Fruit fly (Drosophila melanogaster) whole organism, embryonic: ENCODE results near the gene CG9682.
A peak's percentile ranks its signal among the peaks of the same experiment; 100 is the strongest.

Experiments
- Atf6 ChIP-seq: fragments of 200-800 bp; sonication (Bioruptor generic); IDR thresholded peaks from 2 replicates; pipeline ENCODE4 v1.3.6; 2022; ENCODE audit warnings: missing biosample characterization, missing genetic modification characterization
- Awh ChIP-seq: fragments of 200-800 bp; sonication (Bioruptor generic); IDR thresholded peaks from 2 replicates; pipeline ENCODE4, ENCODE4 v1.3.6; 2022; ENCODE audit warnings: missing biosample characterization, missing genetic modification characterization
- B-H1 ChIP-seq: fragments of 200-800 bp; sonication (Bioruptor generic); IDR thresholded peaks from 3 replicates; pipeline ENCODE4 v1.3.6; 2022; ENCODE audit warnings: missing biosample characterization, missing genetic modification characterization
- CG10431 ChIP-seq: fragments of 200-800 bp; sonication (Bioruptor generic); optimal IDR thresholded peaks from 3 replicates; lab custom pipeline; 2018; ENCODE audit warnings: missing biosample characterization, mild to moderate bottlenecking, missing genetic modification characterization
- CG10543 ChIP-seq: fragments of 200-800 bp; sonication (Bioruptor generic); optimal IDR thresholded peaks from 3 replicates; lab custom pipeline; 2017; ENCODE audit warnings: missing biosample characterization, mild to moderate bottlenecking, missing genetic modification characterization, moderate library complexity
- CG10979 ChIP-seq: fragments of 200-800 bp; sonication (Bioruptor generic); optimal IDR thresholded peaks from 2 replicates; lab custom pipeline; 2018; ENCODE audit warnings: missing biosample characterization, mild to moderate bottlenecking, missing genetic modification characterization, moderate library complexity
- CG12071 ChIP-seq: fragments of 200-800 bp; sonication (Bioruptor generic); optimal IDR thresholded peaks from 3 replicates; lab custom pipeline; 2018; ENCODE audit warnings: missing biosample characterization, mild to moderate bottlenecking, missing genetic modification characterization
- CG12104 ChIP-seq: fragments of 200-800 bp; sonication (Bioruptor generic); optimal IDR thresholded peaks from 3 replicates; lab custom pipeline; 2016; ENCODE audit warnings: missing biosample characterization, missing genetic modification characterization
- CG13424 ChIP-seq: fragments of 200-800 bp; sonication (Bioruptor generic); optimal IDR thresholded peaks from 2 replicates; lab custom pipeline; 2019; ENCODE audit warnings: missing biosample characterization, mild to moderate bottlenecking, missing genetic modification characterization, moderate library complexity
- CG13775 ChIP-seq: fragments of 200-800 bp; sonication (Bioruptor generic); optimal IDR thresholded peaks from 3 replicates; lab custom pipeline; 2017; ENCODE audit warnings: missing biosample characterization, mild to moderate bottlenecking, missing genetic modification characterization
- CG14050 ChIP-seq: fragments of 200-800 bp; sonication (Bioruptor generic); IDR thresholded peaks from 3 replicates; pipeline ENCODE4 v1.3.6; 2022; ENCODE audit warnings: missing biosample characterization, missing genetic modification characterization
- CG15269 ChIP-seq: fragments of 200-800 bp; sonication (Bioruptor generic); optimal IDR thresholded peaks from 2 replicates; lab custom pipeline; 2018; ENCODE audit warnings: missing biosample characterization, mild to moderate bottlenecking, missing genetic modification characterization, moderate library complexity
- CG15479 ChIP-seq: fragments of 200-800 bp; sonication (Bioruptor generic); optimal IDR thresholded peaks from 3 replicates; lab custom pipeline; 2019; ENCODE audit warnings: missing biosample characterization, mild to moderate bottlenecking, missing genetic modification characterization, moderate library complexity
- CG15601 ChIP-seq: fragments of 200-800 bp; sonication (Bioruptor generic); optimal IDR thresholded peaks from 3 replicates; lab custom pipeline; 2019; ENCODE audit warnings: missing biosample characterization, mild to moderate bottlenecking, missing genetic modification characterization, moderate library complexity
- CG18011 ChIP-seq: fragments of 200-800 bp; sonication (Bioruptor generic); optimal IDR thresholded peaks from 2 replicates; lab custom pipeline; 2017; ENCODE audit warnings: missing biosample characterization, missing genetic modification characterization, mild to moderate bottlenecking, moderate library complexity, missing genotype
- CG2889 ChIP-seq: fragments of 200-800 bp; sonication (Bioruptor generic); IDR thresholded peaks from 3 replicates; pipeline ENCODE4 v1.3.6; 2022; ENCODE audit warnings: missing biosample characterization, missing genetic modification characterization
- CG6654 ChIP-seq: fragments of 200-800 bp; sonication (Bioruptor generic); optimal IDR thresholded peaks from 2 replicates; lab custom pipeline; 2017; ENCODE audit warnings: missing biosample characterization, mild to moderate bottlenecking, missing genetic modification characterization
- CG6765 ChIP-seq: fragments of 200-800 bp; sonication (Bioruptor generic); optimal IDR thresholded peaks from 3 replicates; lab custom pipeline; 2017; ENCODE audit warnings: missing biosample characterization, mild to moderate bottlenecking, missing genetic modification characterization
- CG8290 ChIP-seq, 3 experiments: fragments of 200-800 bp; sonication (Bioruptor generic); optimal IDR thresholded peaks; 2 replicates each; lab custom pipeline; 2016 to 2019; ENCODE audit warnings: missing biosample characterization in 3 of 3, missing genetic modification characterization in 3 of 3, mild to moderate bottlenecking in 2 of 3, moderate library complexity in 1 of 3
- CG8478 ChIP-seq: fragments of >200 bp; optimal IDR thresholded peaks from 2 replicates; lab custom pipeline; 2018
- CG8944 ChIP-seq: fragments of 200-800 bp; sonication (Bioruptor generic); optimal IDR thresholded peaks from 3 replicates; lab custom pipeline; 2016; ENCODE audit warnings: missing biosample characterization, missing genetic modification characterization
- CG9437 ChIP-seq: fragments of 200-800 bp; sonication (Bioruptor generic); optimal IDR thresholded peaks from 2 replicates; lab custom pipeline; 2018; ENCODE audit warnings: missing biosample characterization, mild to moderate bottlenecking, missing genetic modification characterization
- GATAe ChIP-seq: fragments of 200-800 bp; sonication (Bioruptor generic); conservative IDR thresholded peaks from 2 replicates; pipeline ENCODE4 v1.3.6; 2022; ENCODE audit warnings: missing biosample characterization, missing genetic modification characterization
- HLH4C ChIP-seq: fragments of 200-800 bp; sonication (Bioruptor generic); IDR thresholded peaks from 3 replicates; pipeline ENCODE4 v1.3.6; 2022; ENCODE audit warnings: missing biosample characterization, missing genetic modification characterization; ENCODE audit not compliant: partially characterized antibody
- Hey ChIP-seq: fragments of 200-800 bp; sonication (Bioruptor generic); optimal IDR thresholded peaks from 3 replicates; lab custom pipeline; 2018; ENCODE audit warnings: missing biosample characterization, mild to moderate bottlenecking, missing genetic modification characterization
- Lpt ChIP-seq: fragments of >200 bp; optimal IDR thresholded peaks from 2 replicates; lab custom pipeline; 2018; ENCODE audit warnings: missing biosample characterization, missing genetic modification characterization
- Side ChIP-seq: fragments of 200-800 bp; sonication (Bioruptor generic); optimal IDR thresholded peaks from 2 replicates; lab custom pipeline; 2016; ENCODE audit warnings: missing biosample characterization, missing genetic modification characterization
- Sox100B ChIP-seq: fragments of 200-800 bp; sonication (Bioruptor generic); optimal IDR thresholded peaks from 3 replicates; lab custom pipeline; 2018; ENCODE audit warnings: missing biosample characterization, mild to moderate bottlenecking, missing genetic modification characterization
- Sox102F ChIP-seq: fragments of 200-800 bp; sonication (Bioruptor generic); optimal IDR thresholded peaks from 2 replicates; lab custom pipeline; 2018; ENCODE audit warnings: missing biosample characterization, mild to moderate bottlenecking, missing genetic modification characterization, moderate library complexity
- al ChIP-seq: fragments of 200-800 bp; sonication (Bioruptor generic); IDR thresholded peaks from 2 replicates; pipeline ENCODE4 v1.3.6; 2022; ENCODE audit warnings: missing biosample characterization, missing genetic modification characterization
- br ChIP-seq: fragments of >200 bp; optimal IDR thresholded peaks from 2 replicates; lab custom pipeline; 2017
- bsh ChIP-seq, 2 experiments: fragments of 200-800 bp; sonication (Bioruptor generic); optimal IDR thresholded peaks; 2 replicates each; lab custom pipeline; 2017 to 2018; ENCODE audit warnings: mild to moderate bottlenecking in 2 of 2, missing biosample characterization in 2 of 2, missing genetic modification characterization in 2 of 2, moderate library complexity in 1 of 2
- eyg ChIP-seq: fragments of 200-800 bp; sonication (Bioruptor generic); optimal IDR thresholded peaks from 3 replicates; lab custom pipeline; 2016; ENCODE audit warnings: missing biosample characterization, missing genetic modification characterization
- fd3F ChIP-seq: fragments of 200-800 bp; sonication (Bioruptor generic); optimal IDR thresholded peaks from 2 replicates; lab custom pipeline; 2018; ENCODE audit warnings: missing biosample characterization, mild to moderate bottlenecking, missing genetic modification characterization, moderate library complexity
- fu2 ChIP-seq: fragments of 200-800 bp; sonication (Bioruptor generic); optimal IDR thresholded peaks from 2 replicates; lab custom pipeline; 2016; ENCODE audit warnings: missing biosample characterization, missing genetic modification characterization
- grn ChIP-seq: fragments of 200-800 bp; sonication (Bioruptor generic); optimal IDR thresholded peaks from 3 replicates; lab custom pipeline; 2017; ENCODE audit warnings: missing biosample characterization, missing genetic modification characterization
- kni ChIP-seq: fragments of 200-800 bp; sonication (Bioruptor generic); optimal IDR thresholded peaks from 3 replicates; lab custom pipeline; 2017; ENCODE audit warnings: mild to moderate bottlenecking, missing biosample characterization, missing genetic modification reagents, missing genetic modification characterization
- pros ChIP-seq: fragments of 200-800 bp; sonication (Bioruptor generic); optimal IDR thresholded peaks from 3 replicates; lab custom pipeline; 2019; ENCODE audit warnings: missing biosample characterization, mild to moderate bottlenecking, missing genetic modification characterization, moderate library complexity
- sd ChIP-seq: fragments of 200-800 bp; sonication (Bioruptor generic); optimal IDR thresholded peaks from 3 replicates; lab custom pipeline; 2018; ENCODE audit warnings: missing biosample characterization, mild to moderate bottlenecking, missing genetic modification characterization, moderate library complexity
- seq ChIP-seq: fragments of 200-800 bp; sonication (Bioruptor generic); IDR thresholded peaks from 2 replicates; pipeline ENCODE4 v1.3.6; 2022; ENCODE audit warnings: missing biosample characterization, missing genetic modification characterization
- sim ChIP-seq: fragments of 200-800 bp; sonication (Bioruptor generic); IDR thresholded peaks from 2 replicates; pipeline ENCODE4 v1.3.6; 2022; ENCODE audit warnings: missing biosample characterization, missing genetic modification characterization
- sisA ChIP-seq: fragments of 200-800 bp; sonication (Bioruptor generic); IDR thresholded peaks from 2 replicates; pipeline ENCODE4 v1.3.6; 2022; ENCODE audit warnings: missing biosample characterization, missing genetic modification characterization
- tll ChIP-seq, 2 experiments: fragments of 200-800 bp in 1 of 2; fragments of >200 bp in 1 of 2; sonication (Bioruptor generic) in 1 of 2; optimal IDR thresholded peaks; 2 replicates each; lab custom pipeline; 2017 to 2019; ENCODE audit warnings: missing biosample characterization in 2 of 2, missing genetic modification characterization in 2 of 2, mild to moderate bottlenecking in 1 of 2, moderate library complexity in 1 of 2
- tna ChIP-seq: fragments of 200-800 bp; sonication (Bioruptor generic); IDR thresholded peaks from 2 replicates; pipeline ENCODE4 v1.3.6; 2022; ENCODE audit warnings: missing biosample characterization, missing genetic modification characterization; ENCODE audit not compliant: partially characterized antibody
- twi ChIP-seq: fragments of 200-800 bp; optimal IDR thresholded peaks from 2 replicates; lab custom pipeline; 2019; ENCODE audit warnings: missing biosample characterization, mild to moderate bottlenecking, missing genetic modification characterization, moderate library complexity
- vnd ChIP-seq: fragments of 200-800 bp; sonication (Bioruptor generic); IDR thresholded peaks from 3 replicates; pipeline ENCODE4 v1.3.6; 2022; ENCODE audit warnings: missing biosample characterization, missing genetic modification characterization; ENCODE audit not compliant: partially characterized antibody
- wek ChIP-seq: fragments of 200-800 bp; sonication (Bioruptor generic); optimal IDR thresholded peaks from 3 replicates; lab custom pipeline; 2018; ENCODE audit warnings: missing biosample characterization, mild to moderate bottlenecking, missing genetic modification characterization, moderate library complexity
- zfh2 ChIP-seq: fragments of 200-800 bp; sonication (Bioruptor generic); optimal IDR thresholded peaks from 2 replicates; lab custom pipeline; 2016; ENCODE audit warnings: missing biosample characterization, missing genetic modification characterization

Gene CG9682

dm6 chr3R:30203104-30203986, 47.4 kb upstream of the CG9682 start (continued):
- TF ChIP-seq CG8944 (GFP tag; lab: Kevin White, UChicago) = peak; percentile 98
- TF ChIP-seq twi (tag; lab: Kevin White, UChicago) = peak; percentile 68
- TF ChIP-seq CG6654 (GFP tag; lab: Kevin White, UChicago) = peak; percentile 91
- TF ChIP-seq zfh2 (GFP tag; lab: Kevin White, UChicago) = peak; percentile 96
- TF ChIP-seq sim = peak; percentile 63; the same call in 1 of the 2 replicates
- peak; percentile 90 for TF ChIP-seq al (GFP tag; lab: Robert Waterston, UW)
- TF ChIP-seq CG12071 (GFP tag; lab: Kevin White, UChicago) = peak; percentile 96
- peak; percentile 94 for TF ChIP-seq Sox102F (GFP tag; lab: Kevin White, UChicago)
- peak; percentile 84 for TF ChIP-seq CG9437
- peak; percentile 90 for TF ChIP-seq CG6765 (GFP tag; lab: Kevin White, UChicago)
- peak; percentile 7 for TF ChIP-seq pros (GFP tag; lab: Kevin White, UChicago)
- peak; percentile 73; the same call in 1 of the 3 replicates for TF ChIP-seq CG2889 (GFP tag; lab: Robert Waterston, UW)
- TF ChIP-seq Hey (tag; lab: Kevin White, UChicago) = peak; percentile 60
- peak; percentile 92 for TF ChIP-seq CG10543 (GFP tag; lab: Kevin White, UChicago)
- peak; percentile 92 for TF ChIP-seq seq
- TF ChIP-seq fd3F = peak; percentile 89
- peak; percentile 77 for TF ChIP-seq GATAe (GFP tag; lab: Robert Waterston, UW)
- peak; percentile 80 for TF ChIP-seq wek (GFP tag; lab: Kevin White, UChicago)
- 0 out of 3 replicates have a peak, but pooled peaks have one; percentile 29 for TF ChIP-seq HLH4C
- TF ChIP-seq sisA (GFP tag; lab: Robert Waterston, UW) = peak; percentile 98
- TF ChIP-seq tll (GFP tag; optimal IDR thresholded peaks at IDR 0.05; lab: Kevin White, UChicago) = peak in 1 of 2 experiments; percentile 59
- TF ChIP-seq Sox100B (GFP tag; lab: Kevin White, UChicago) = peak; percentile 96
- peak; percentile 90 for TF ChIP-seq Awh (GFP tag; lab: Robert Waterston, UW)
- TF ChIP-seq grn = peak; percentile 78
- no peak for TF ChIP-seq br (lab: Kevin White, UChicago)
- peak; percentile 94 for TF ChIP-seq fu2 (GFP tag; lab: Kevin White, UChicago)
- no peak for TF ChIP-seq Lpt
- TF ChIP-seq CG8478 (lab: Kevin White, UChicago) = no peak
- peak; percentile 89 for TF ChIP-seq CG8290 (GFP tag; optimal IDR thresholded peaks at IDR 0.05; lab: Kevin White, UChicago)
- peak; percentile 29 to 94 for TF ChIP-seq CG8290 (tag; optimal IDR thresholded peaks at IDR 0.05; lab: Kevin White, UChicago)
- TF ChIP-seq eyg = peak; percentile 97
- no peak for TF ChIP-seq tna (GFP tag; lab: Robert Waterston, UW)
- peak; percentile 69 for TF ChIP-seq CG18011 (GFP tag; lab: Kevin White, UChicago)
- TF ChIP-seq CG15601 (tag; lab: Kevin White, UChicago) = peak; percentile 87
- no peak for TF ChIP-seq CG15479 (GFP tag; lab: Kevin White, UChicago)
- peak; percentile 96 for TF ChIP-seq CG14050 (GFP tag; lab: Robert Waterston, UW)
- peak; percentile 22 to 89 for TF ChIP-seq bsh (GFP tag; optimal IDR thresholded peaks at IDR 0.05; lab: Kevin White, UChicago)
- peak; percentile 85 for TF ChIP-seq CG13775 (GFP tag; lab: Kevin White, UChicago)
- TF ChIP-seq Atf6 (GFP tag; lab: Robert Waterston, UW) = peak; percentile 98
- TF ChIP-seq CG10979 (tag; lab: Kevin White, UChicago) = peak; percentile 97
- TF ChIP-seq CG13424 = peak; percentile 90
- no peak for TF ChIP-seq vnd (GFP tag; lab: Robert Waterston, UW)
- peak; percentile 91 for TF ChIP-seq CG15269
- peak; percentile 84 for TF ChIP-seq B-H1 (GFP tag; lab: Robert Waterston, UW)
- peak; percentile 96 for TF ChIP-seq sd (tag; lab: Kevin White, UChicago)
- TF ChIP-seq Side (GFP tag; lab: Kevin White, UChicago) = peak; percentile 99
- peak; percentile 90 for TF ChIP-seq kni (GFP tag; lab: Kevin White, UChicago)
- peak; percentile 42 for TF ChIP-seq CG10431
- TF ChIP-seq CG12104 = peak; percentile 96
